Worm (Caenorhabditis elegans): Measurements from ENCODE around the gene C25G6.1.

The C25G6.1 gene

ce11 chrX:1319708-1320107, 49.0 kb downstream of the C25G6.1 start (continued):
- TF ChIP-seq ceh-9 (tag; optimal IDR thresholded peaks at IDR 0.05) (no peak), ZK546.5 (tag; optimal IDR thresholded peaks at IDR 0.05) (no peak), fkh-2 (tag; optimal IDR thresholded peaks at IDR 0.05) (no peak), elt-1 (tag; optimal IDR thresholded peaks at IDR 0.05) (no peak), eor-1 (tag; optimal IDR thresholded peaks at IDR 0.05) (no peak), nhr-23 (tag; optimal IDR thresholded peaks at IDR 0.05) (peak; percentile 38), elt-2 (tag; optimal IDR thresholded peaks at IDR 0.05) (peak; percentile 83), nfya-1 (tag; optimal IDR thresholded peaks at IDR 0.05; ENCODE audit: insufficient read depth) (peak; percentile 59), ceh-16 (tag; optimal IDR thresholded peaks at IDR 0.05) (no peak), tbx-2 (tag; optimal IDR thresholded peaks at IDR 0.05) (peak; percentile 16), jun-1 (tag; optimal IDR thresholded peaks at IDR 0.05) (no peak), skn-1 (tag; optimal IDR thresholded peaks at IDR 0.05) (no peak), hmg-11 (tag; optimal IDR thresholded peaks at IDR 0.05) (peak; percentile 78)

ce11 chrX:1321044-1321443, 50.3 kb downstream of the C25G6.1 start, which contains the start of gene pdk-1:
Gene pdk-1 (plus strand): TSS chrX:1321344.
- TF ChIP-seq unc-39 (tag; optimal IDR thresholded peaks at IDR 0.05) (no peak), tbx-2 (tag; optimal IDR thresholded peaks at IDR 0.05) (no peak), elt-3 (tag; optimal IDR thresholded peaks at IDR 0.05) (no peak), ceh-9 (tag; optimal IDR thresholded peaks at IDR 0.05) (no peak), lsy-12 (tag; optimal IDR thresholded peaks at IDR 0.05) (no peak), elt-1 (tag; optimal IDR thresholded peaks at IDR 0.05) (no peak), nfya-1 (tag; optimal IDR thresholded peaks at IDR 0.05; ENCODE audit: insufficient read depth) (no peak), hmg-11 (tag; optimal IDR thresholded peaks at IDR 0.05) (no peak), pqm-1 (tag; optimal IDR thresholded peaks at IDR 0.05) (no peak), ztf-11 (tag; optimal IDR thresholded peaks at IDR 0.05) (no peak), fos-1 (tag; optimal IDR thresholded peaks at IDR 0.05) (no peak), elt-2 (tag; optimal IDR thresholded peaks at IDR 0.05) (no peak), egl-5 (tag; optimal IDR thresholded peaks at IDR 0.05) (no peak), R02D3.7 (tag; optimal IDR thresholded peaks at IDR 0.05) (no peak), ceh-28 (tag; optimal IDR thresholded peaks at IDR 0.05) (no peak)

Measured in whole organism, L3 larva.